Fruit fly (Drosophila melanogaster) whole organism, wandering third instar larva: ENCODE results near the gene dlg1.

Experiments used
- Dfd ChIP-seq: fragments of >200 bp; optimal IDR thresholded peaks from 2 replicates; lab custom pipeline; 2017; ENCODE audit warnings: missing biosample characterization, missing genetic modification characterization
- Dif ChIP-seq: fragments of 200-275, 200-300 bp; sonication (Bioruptor generic); optimal IDR thresholded peaks from 2 replicates; lab custom pipeline; 2018; ENCODE audit warnings: missing biosample characterization, missing genetic modification characterization; ENCODE audit not compliant: partially characterized antibody
- Jra ChIP-seq: sonication (Bioruptor generic); optimal IDR thresholded peaks from 2 replicates; lab custom pipeline; 2016; ENCODE audit warnings: missing biosample characterization, missing genetic modification characterization
- N ChIP-seq: fragments of >200 bp; optimal IDR thresholded peaks from 2 replicates; lab custom pipeline; 2018; ENCODE audit warnings: missing biosample characterization, missing external identifiers, missing genetic modification characterization
- Sp1 ChIP-seq: fragments of 200-800 bp; sonication (Bioruptor generic); optimal IDR thresholded peaks from 3 replicates; lab custom pipeline; 2019; ENCODE audit warnings: missing biosample characterization, mild to moderate bottlenecking, missing genetic modification characterization, moderate library complexity
- Vsx2 ChIP-seq: fragments of 200-300, 225-300 bp; sonication (Bioruptor generic); optimal IDR thresholded peaks from 2 replicates; lab custom pipeline; 2018; ENCODE audit warnings: missing biosample characterization, missing genetic modification characterization; ENCODE audit not compliant: partially characterized antibody
- br ChIP-seq: fragments of 200-800 bp; sonication (Bioruptor generic); optimal IDR thresholded peaks from 2 replicates; lab custom pipeline; 2016; ENCODE audit warnings: missing biosample characterization, missing genetic modification characterization
- brk ChIP-seq: fragments of 200-800 bp; sonication (Bioruptor generic); optimal IDR thresholded peaks from 2 replicates; lab custom pipeline; 2016; ENCODE audit warnings: missing biosample characterization, mild to moderate bottlenecking, missing genetic modification characterization
- foxo ChIP-seq, 2 experiments: fragments of 200-800 bp; sonication (Bioruptor generic); optimal IDR thresholded peaks; 2 replicates in 1 of 2; 3 replicates in 1 of 2; lab custom pipeline; 2016 to 2017; ENCODE audit warnings: missing biosample characterization in 2 of 2, missing genetic modification characterization in 2 of 2
- lola ChIP-seq: fragments of >200 bp; optimal IDR thresholded peaks from 2 replicates; lab custom pipeline; 2017; ENCODE audit warnings: missing biosample characterization, missing genetic modification characterization
- pan ChIP-seq: fragments of >200 bp; optimal IDR thresholded peaks from 2 replicates; lab custom pipeline; 2017
- psq ChIP-seq: fragments of 200-800 bp; sonication (Bioruptor generic); optimal IDR thresholded peaks from 3 replicates; lab custom pipeline; 2017; ENCODE audit warnings: missing biosample characterization, mild to moderate bottlenecking, missing genetic modification characterization, moderate library complexity
- rgr ChIP-seq: fragments of 200-800 bp; sonication (Bioruptor generic); optimal IDR thresholded peaks from 3 replicates; lab custom pipeline; 2016; ENCODE audit warnings: missing biosample characterization, mild to moderate bottlenecking, missing genetic modification characterization

dlg1 gene

dm6 chrX:11457149-11457548, 87.7 kb downstream of the dlg1 start:
- TF ChIP-seq Dfd (no peak), Sp1 (GFP tag; lab: Kevin White, UChicago) (no peak), pan (no peak), Jra (GFP tag; lab: Kevin White, UChicago) (no peak), lola (GFP tag; lab: Kevin White, UChicago) (no peak), Dif (GFP tag; lab: Kevin White, UChicago) (no peak), Vsx2 (GFP tag; lab: Kevin White, UChicago) (no peak), foxo (GFP tag; optimal IDR thresholded peaks at IDR 0.05; lab: Kevin White, UChicago) (no peak), psq (GFP tag; lab: Kevin White, UChicago) (no peak), N (no peak), rgr (GFP tag; lab: Kevin White, UChicago) (no peak), br (GFP tag; lab: Kevin White, UChicago) (no peak), brk (GFP tag; lab: Kevin White, UChicago) (no peak)
